Worm (Caenorhabditis elegans) whole organism, L2 larva: ENCODE data around the gene Y44A6C.2.

ENCODE experiments used
- C34F6.9 ChIP-seq: fragments of 150-350 bp; optimal IDR thresholded peaks from 2 replicates; lab custom pipeline; 2014; ENCODE audit warnings: missing biosample characterization, missing genetic modification characterization
- F13H6.1 ChIP-seq: sonication (generic microtip); optimal IDR thresholded peaks from 2 replicates; lab custom pipeline; 2016; ENCODE audit warnings: missing genetic modification characterization, missing compliant biosample characterization
- R02D3.7 ChIP-seq: fragments of 150-350 bp; optimal IDR thresholded peaks from 2 replicates; lab custom pipeline; 2014; ENCODE audit warnings: missing biosample characterization, missing genetic modification characterization
- Y55F3AM.14 ChIP-seq: fragments of 200-800 bp; sonication (Bioruptor generic); optimal IDR thresholded peaks from 2 replicates; lab custom pipeline; 2018; ENCODE audit warnings: mild to moderate bottlenecking, missing genetic modification characterization, missing compliant biosample characterization
- ZK546.5 ChIP-seq: sonication (generic microtip); optimal IDR thresholded peaks from 2 replicates; lab custom pipeline; 2017; ENCODE audit warnings: missing biosample characterization, missing genetic modification characterization
- alr-1 ChIP-seq: fragments of 150-350 bp; optimal IDR thresholded peaks from 2 replicates; lab custom pipeline; 2014; ENCODE audit warnings: missing biosample characterization, missing genetic modification characterization
- aly-2 ChIP-seq: fragments of 150-350 bp; optimal IDR thresholded peaks from 2 replicates; lab custom pipeline; 2014; ENCODE audit warnings: missing biosample characterization, missing genetic modification characterization
- ama-1 ChIP-seq: fragments of 150-350 bp; optimal IDR thresholded peaks from 2 replicates; lab custom pipeline; 2018; ENCODE audit warnings: inconsistent platforms
- blmp-1 ChIP-seq: sonication (generic microtip); optimal IDR thresholded peaks from 2 replicates; lab custom pipeline; 2017; ENCODE audit warnings: missing genetic modification characterization, mild to moderate bottlenecking, missing compliant biosample characterization, antibody characterized with exemption, moderate library complexity; ENCODE audit not compliant: insufficient read depth
- crh-2 ChIP-seq: sonication (generic microtip); optimal IDR thresholded peaks from 2 replicates; lab custom pipeline; 2017; ENCODE audit warnings: missing biosample characterization, missing genetic modification characterization
- egl-27 ChIP-seq: sonication (generic microtip); optimal IDR thresholded peaks from 3 replicates; lab custom pipeline; 2017; ENCODE audit warnings: missing biosample characterization, missing genetic modification reagents, missing genetic modification characterization
- fos-1 ChIP-seq: fragments of 150-350 bp; optimal IDR thresholded peaks from 2 replicates; lab custom pipeline; 2014; ENCODE audit warnings: missing biosample characterization, missing genetic modification characterization
- gmeb-1 ChIP-seq: fragments of 150-350 bp; optimal IDR thresholded peaks from 2 replicates; lab custom pipeline; 2014; ENCODE audit warnings: missing biosample characterization, missing genetic modification characterization
- lin-11 ChIP-seq: fragments of 150-350 bp; sonication (generic microtip); optimal IDR thresholded peaks from 2 replicates; lab custom pipeline; 2014; ENCODE audit warnings: missing biosample characterization, missing genetic modification characterization, inconsistent platforms, mixed read lengths
- lin-13 ChIP-seq: fragments of 150-350 bp; optimal IDR thresholded peaks from 2 replicates; lab custom pipeline; 2014; ENCODE audit warnings: missing biosample characterization, missing genetic modification reagents, missing genetic modification characterization
- lsy-2 ChIP-seq, 2 experiments: fragments of 150-350 bp in 1 of 2; sonication (generic microtip) in 1 of 2; optimal IDR thresholded peaks; 2 replicates each; lab custom pipeline; 2014 to 2017; ENCODE audit warnings: missing biosample characterization in 2 of 2, missing genetic modification characterization in 2 of 2
- mbf-1 ChIP-seq: sonication (generic microtip); optimal IDR thresholded peaks from 2 replicates; lab custom pipeline; 2017; ENCODE audit warnings: missing biosample characterization, missing genetic modification characterization
- mdl-1 ChIP-seq, 2 experiments: fragments of 150-350 bp in 1 of 2; sonication (generic microtip) in 1 of 2; optimal IDR thresholded peaks; 2 replicates each; lab custom pipeline; 2017; ENCODE audit warnings: missing biosample characterization in 2 of 2, missing genetic modification characterization in 2 of 2
- nhr-10 ChIP-seq: sonication (generic microtip); optimal IDR thresholded peaks from 2 replicates; lab custom pipeline; 2017; ENCODE audit warnings: missing biosample characterization, missing genetic modification characterization
- nhr-11 ChIP-seq: fragments of 150-350 bp; optimal IDR thresholded peaks from 2 replicates; lab custom pipeline; 2014; ENCODE audit warnings: missing biosample characterization, missing genetic modification characterization
- nhr-129 ChIP-seq: fragments of 150-350 bp; optimal IDR thresholded peaks from 2 replicates; lab custom pipeline; 2014; ENCODE audit warnings: missing biosample characterization, missing genetic modification characterization
- nhr-237 ChIP-seq: fragments of 150-350 bp; optimal IDR thresholded peaks from 2 replicates; lab custom pipeline; 2014; ENCODE audit warnings: missing biosample characterization, missing genetic modification characterization
- nhr-25 ChIP-seq: fragments of 150-350 bp; sonication (generic microtip); optimal IDR thresholded peaks from 3 replicates; lab custom pipeline; 2014; ENCODE audit warnings: missing biosample characterization, missing genetic modification characterization
- nhr-6 ChIP-seq: fragments of 150-350 bp; optimal IDR thresholded peaks from 2 replicates; lab custom pipeline; 2014; ENCODE audit warnings: missing biosample characterization, missing genetic modification characterization
- peb-1 ChIP-seq: fragments of 150-350 bp; optimal IDR thresholded peaks from 2 replicates; lab custom pipeline; 2014; ENCODE audit warnings: missing biosample characterization, missing genetic modification characterization
- skn-1 ChIP-seq: sonication (generic microtip); optimal IDR thresholded peaks from 2 replicates; lab custom pipeline; 2017; ENCODE audit warnings: missing biosample characterization, missing genetic modification characterization
- sma-3 ChIP-seq: sonication (generic microtip); optimal IDR thresholded peaks from 2 replicates; lab custom pipeline; 2016; ENCODE audit warnings: missing genetic modification reagents, missing genetic modification characterization, missing compliant biosample characterization
- sma-9 ChIP-seq, 2 experiments: fragments of 150-350 bp in 1 of 2; sonication (generic microtip) in 1 of 2; optimal IDR thresholded peaks; 2 replicates each; lab custom pipeline; 2014 to 2016; ENCODE audit warnings: missing genetic modification characterization in 2 of 2, mild to moderate bottlenecking in 1 of 2, missing biosample characterization in 1 of 2, missing compliant biosample characterization in 1 of 2, missing genetic modification reagents in 1 of 2, moderate library complexity in 1 of 2
- unc-55 ChIP-seq: fragments of 150-350 bp; sonication (generic microtip); optimal IDR thresholded peaks from 3 replicates; lab custom pipeline; 2014; ENCODE audit warnings: missing biosample characterization, missing genetic modification reagents, missing genetic modification characterization
- unc-62 ChIP-seq: fragments of 150-350 bp; optimal IDR thresholded peaks from 2 replicates; lab custom pipeline; 2014; ENCODE audit warnings: missing biosample characterization, missing genetic modification reagents, missing genetic modification characterization
- zag-1 ChIP-seq: fragments of 150-350 bp; optimal IDR thresholded peaks from 2 replicates; lab custom pipeline; 2014; ENCODE audit warnings: missing biosample characterization, missing genetic modification characterization
- ztf-1 ChIP-seq: fragments of 200-800 bp; sonication (Bioruptor generic); conservative IDR thresholded peaks from 2 replicates; pipeline ENCODE4 v1.3.6; 2022; ENCODE audit warnings: missing genetic modification characterization, missing compliant biosample characterization
- ztf-11 ChIP-seq: sonication (generic microtip); optimal IDR thresholded peaks from 2 replicates; lab custom pipeline; 2017; ENCODE audit warnings: missing biosample characterization, missing genetic modification characterization

Y44A6C.2 gene

ce11 chrV:20749098-20749497 lies 27.1 kb downstream of the Y44A6C.2 start:
- TF ChIP-seq C34F6.9 (tag; lab: Kevin White, UChicago) (no peak), nhr-6 (tag; lab: Kevin White, UChicago) (no peak), mdl-1 (tag; optimal IDR thresholded peaks at IDR 0.05; lab: Kevin White, UChicago) (no peak), lsy-2 (tag; optimal IDR thresholded peaks at IDR 0.05; lab: Kevin White, UChicago) (peak in 1 of 2 experiments; percentile 0), nhr-237 (tag; lab: Kevin White, UChicago) (no peak), nhr-11 (no peak), skn-1 (no peak), F13H6.1 (peak; percentile 52), sma-9 (GFP tag; optimal IDR thresholded peaks at IDR 0.05; lab: Kevin White, UChicago) (peak; percentile 15), sma-9 (tag; optimal IDR thresholded peaks at IDR 0.05; lab: Kevin White, UChicago) (no peak), ZK546.5 (no peak), crh-2 (tag; lab: Kevin White, UChicago) (no peak), nhr-129 (tag; lab: Kevin White, UChicago) (peak; percentile 49)
- TF ChIP-seq, all 48 proteins: peak for 4

ce11 chrV:20752609-20753102 lies 30.6 kb downstream of the Y44A6C.2 start, which contains the start of gene pha-4:
Gene pha-4 (plus strand): TSS chrV:20753052.
- TF ChIP-seq nhr-25 (tag; lab: Kevin White, UChicago) (no peak), sma-9 (GFP tag; optimal IDR thresholded peaks at IDR 0.05; lab: Kevin White, UChicago) (peak; percentile 26), sma-9 (tag; optimal IDR thresholded peaks at IDR 0.05; lab: Kevin White, UChicago) (no peak), fos-1 (tag; lab: Kevin White, UChicago) (peak; percentile 97), peb-1 (no peak), blmp-1 (no peak), nhr-129 (tag; lab: Kevin White, UChicago) (peak; percentile 22), ztf-1 (GFP tag; lab: Robert Waterston, UW) (no peak), unc-55 (GFP tag; lab: Kevin White, UChicago) (no peak), gmeb-1 (tag; lab: Kevin White, UChicago) (peak; percentile 14), crh-2 (tag; lab: Kevin White, UChicago) (peak; percentile 44), F13H6.1 (peak; percentile 2), egl-27 (tag; lab: Kevin White, UChicago) (no peak)

ce11 chrV:20753838-20754503 lies 31.9 kb downstream of the Y44A6C.2 start:
- TF ChIP-seq ama-1 (lab: Kevin White, UChicago) (no peak), fos-1 (tag; lab: Kevin White, UChicago) (peak; percentile 62), aly-2 (tag; lab: Kevin White, UChicago) (no peak), unc-62 (GFP tag; lab: Kevin White, UChicago) (no peak), F13H6.1 (peak; percentile 5), zag-1 (no peak)

- no peak for TF ChIP-seq aly-2 (tag; lab: Kevin White, UChicago)
- TF ChIP-seq Y55F3AM.14 (GFP tag; lab: Kevin White, UChicago) = no peak
- peak; percentile 57 for TF ChIP-seq fos-1 (tag; lab: Kevin White, UChicago)
- no peak for TF ChIP-seq crh-2 (tag; lab: Kevin White, UChicago)
Observed at ce11 chrV:20755494-20755893, 33.5 kb downstream of the Y44A6C.2 start.

- TF ChIP-seq F13H6.1 (peak; percentile 67), ztf-11 (tag; lab: Kevin White, UChicago) (no peak)
- TF ChIP-seq, all 48 proteins: peak for 1
Observed at ce11 chrV:20756385-20756996, 34.5 kb downstream of the Y44A6C.2 start.

ce11 chrV:20757255-20757654 lies 35.2 kb downstream of the Y44A6C.2 start:
- TF ChIP-seq ama-1 (lab: Kevin White, UChicago) (no peak), gmeb-1 (tag; lab: Kevin White, UChicago) (no peak), mdl-1 (tag; optimal IDR thresholded peaks at IDR 0.05; lab: Kevin White, UChicago) (no peak), nhr-237 (tag; lab: Kevin White, UChicago) (no peak), zag-1 (no peak), peb-1 (no peak), alr-1 (tag; lab: Kevin White, UChicago) (no peak), nhr-6 (tag; lab: Kevin White, UChicago) (no peak), egl-27 (tag; lab: Kevin White, UChicago) (no peak), C34F6.9 (tag; lab: Kevin White, UChicago) (no peak), unc-55 (GFP tag; lab: Kevin White, UChicago) (no peak), sma-9 (GFP tag; optimal IDR thresholded peaks at IDR 0.05; lab: Kevin White, UChicago) (no peak), sma-9 (tag; optimal IDR thresholded peaks at IDR 0.05; lab: Kevin White, UChicago) (no peak), nhr-10 (tag; lab: Kevin White, UChicago) (no peak), lin-11 (tag; lab: Kevin White, UChicago) (no peak), R02D3.7 (no peak), lin-13 (no peak), lsy-2 (tag; optimal IDR thresholded peaks at IDR 0.05; lab: Kevin White, UChicago) (no peak), mbf-1 (tag; lab: Kevin White, UChicago) (no peak), sma-3 (no peak)
